Fruit fly (Drosophila melanogaster) whole organism, embryonic: ENCODE results near the gene CG12768.

Experiments used
- Adf1 ChIP-seq: fragments of 200-800 bp; sonication (Bioruptor generic); IDR thresholded peaks from 2 replicates; pipeline ENCODE4 v1.3.6; 2022; ENCODE audit warnings: missing biosample characterization, missing genetic modification characterization
- Awh ChIP-seq: fragments of 200-800 bp; sonication (Bioruptor generic); IDR thresholded peaks from 2 replicates; pipeline ENCODE4, ENCODE4 v1.3.6; 2022; ENCODE audit warnings: missing biosample characterization, missing genetic modification characterization
- BtbVII ChIP-seq: fragments of 200-800 bp; sonication (Bioruptor generic); optimal IDR thresholded peaks from 3 replicates; lab custom pipeline; 2017; ENCODE audit warnings: missing biosample characterization, mild to moderate bottlenecking, missing genetic modification characterization
- CG10654 ChIP-seq: fragments of 200-800 bp; sonication (Bioruptor generic); optimal IDR thresholded peaks from 2 replicates; lab custom pipeline; 2016; ENCODE audit warnings: missing biosample characterization, missing genetic modification characterization
- CG11560 ChIP-seq: fragments of 200-800 bp; sonication (Bioruptor generic); IDR thresholded peaks from 3 replicates; pipeline ENCODE4 v1.3.6; 2022; ENCODE audit warnings: missing biosample characterization, missing genetic modification characterization
- CG12299 ChIP-seq: fragments of 200-800 bp; sonication (Bioruptor generic); optimal IDR thresholded peaks from 2 replicates; lab custom pipeline; 2018; ENCODE audit warnings: missing biosample characterization, mild to moderate bottlenecking, missing genetic modification characterization
- CG12769 ChIP-seq: fragments of 200-800 bp; sonication (Bioruptor generic); optimal IDR thresholded peaks from 2 replicates; lab custom pipeline; 2019; ENCODE audit warnings: missing biosample characterization, mild to moderate bottlenecking, missing genetic modification characterization, moderate library complexity
- CG14860 ChIP-seq: fragments of 200-800 bp; sonication (Bioruptor generic); IDR thresholded peaks from 3 replicates; pipeline ENCODE4 v1.3.6; 2022; ENCODE audit warnings: missing biosample characterization, missing genetic modification characterization; ENCODE audit not compliant: partially characterized antibody
- CG15601 ChIP-seq: fragments of 200-800 bp; sonication (Bioruptor generic); optimal IDR thresholded peaks from 3 replicates; lab custom pipeline; 2019; ENCODE audit warnings: missing biosample characterization, mild to moderate bottlenecking, missing genetic modification characterization, moderate library complexity
- CG17802 ChIP-seq: fragments of 200-800 bp; sonication (Bioruptor generic); optimal IDR thresholded peaks from 2 replicates; lab custom pipeline; 2018; ENCODE audit warnings: missing biosample characterization, mild to moderate bottlenecking, missing genetic modification characterization, moderate library complexity
- CG18262 ChIP-seq: fragments of 200-800 bp; optimal IDR thresholded peaks from 3 replicates; lab custom pipeline; 2019; ENCODE audit warnings: missing biosample characterization, mild to moderate bottlenecking, missing genetic modification characterization, moderate library complexity
- CG2875 ChIP-seq: fragments of 200-800 bp; sonication (Bioruptor generic); optimal IDR thresholded peaks from 2 replicates; lab custom pipeline; 2017; ENCODE audit warnings: missing biosample characterization, mild to moderate bottlenecking, missing genetic modification characterization, missing genetic modification reagents
- CG31224 ChIP-seq: fragments of 200-800 bp; sonication (Bioruptor generic); IDR thresholded peaks from 2 replicates; pipeline ENCODE4 v1.3.6; 2022; ENCODE audit warnings: missing biosample characterization, missing genetic modification characterization
- CG31365 ChIP-seq: fragments of 200-800 bp; sonication (Bioruptor generic); optimal IDR thresholded peaks from 2 replicates; lab custom pipeline; 2018; ENCODE audit warnings: missing biosample characterization, mild to moderate bottlenecking, missing genetic modification characterization
- CG32772 ChIP-seq: fragments of 200-800 bp; sonication (Bioruptor generic); IDR thresholded peaks from 2 replicates; pipeline ENCODE4 v1.3.6; 2022; ENCODE audit warnings: missing biosample characterization, missing genetic modification characterization
- CG3281 ChIP-seq: fragments of 200-800 bp; sonication (Bioruptor generic); optimal IDR thresholded peaks from 3 replicates; lab custom pipeline; 2017; ENCODE audit warnings: missing biosample characterization, mild to moderate bottlenecking, missing genetic modification characterization
- CG42726 ChIP-seq: fragments of 200-800 bp; sonication (Bioruptor generic); IDR thresholded peaks from 2 replicates; pipeline ENCODE4 v1.3.6; 2022; ENCODE audit warnings: missing biosample characterization, missing genetic modification characterization; ENCODE audit not compliant: partially characterized antibody
- CG4730 ChIP-seq: fragments of 200-800 bp; sonication (Bioruptor generic); IDR thresholded peaks from 2 replicates; pipeline ENCODE4 v1.3.6; 2022; ENCODE audit warnings: missing biosample characterization, missing genetic modification characterization
- CG6272 ChIP-seq: fragments of 200-800 bp; sonication (Bioruptor generic); IDR thresholded peaks from 2 replicates; pipeline ENCODE4 v1.3.6; 2022; ENCODE audit warnings: missing biosample characterization, missing genetic modification characterization
- CG7271 ChIP-seq: fragments of 200-800 bp; sonication (Bioruptor generic); optimal IDR thresholded peaks from 2 replicates; lab custom pipeline; 2018; ENCODE audit warnings: missing biosample characterization, mild to moderate bottlenecking, missing genetic modification characterization, moderate library complexity
- CG7987 ChIP-seq: fragments of 200-800 bp; sonication (Bioruptor generic); optimal IDR thresholded peaks from 2 replicates; lab custom pipeline; 2018; ENCODE audit warnings: missing biosample characterization, mild to moderate bottlenecking, missing genetic modification characterization, moderate library complexity
- CG8281 ChIP-seq: fragments of 200-800 bp; sonication (Bioruptor generic); optimal IDR thresholded peaks from 2 replicates; lab custom pipeline; 2018; ENCODE audit warnings: missing biosample characterization, mild to moderate bottlenecking, missing genetic modification characterization, moderate library complexity
- CG8478 ChIP-seq: fragments of >200 bp; optimal IDR thresholded peaks from 2 replicates; lab custom pipeline; 2018
- Deaf1 ChIP-seq: fragments of 200-800 bp; optimal IDR thresholded peaks from 3 replicates; lab custom pipeline; 2019; ENCODE audit warnings: missing biosample characterization, mild to moderate bottlenecking, missing genetic modification characterization, moderate library complexity
- Ets65A ChIP-seq: fragments of 200-800 bp; sonication (Bioruptor generic); peaks from one replicate; lab custom pipeline; 2016; ENCODE audit warnings: missing biosample characterization, missing genetic modification characterization
- Ets97D ChIP-seq: fragments of 200-800 bp; sonication (Bioruptor generic); optimal IDR thresholded peaks from 3 replicates; lab custom pipeline; 2016; ENCODE audit warnings: missing biosample characterization, missing genetic modification characterization
- Fer1 ChIP-seq: fragments of 200-800 bp; sonication (Bioruptor generic); optimal IDR thresholded peaks from 2 replicates; lab custom pipeline; 2017; ENCODE audit warnings: missing biosample characterization, mild to moderate bottlenecking, missing genetic modification characterization
- Hand ChIP-seq: fragments of 200-800 bp; sonication (Bioruptor generic); optimal IDR thresholded peaks from 2 replicates; lab custom pipeline; 2017; ENCODE audit warnings: mild to moderate bottlenecking, missing biosample characterization, missing genetic modification reagents, missing genetic modification characterization
- Hr39 ChIP-seq: fragments of >200 bp; optimal IDR thresholded peaks from 2 replicates; lab custom pipeline; 2017
- MBD-R2 ChIP-seq: fragments of 200-800 bp; sonication (Bioruptor generic); IDR thresholded peaks from 2 replicates; pipeline ENCODE4 v1.3.6; 2022; ENCODE audit warnings: missing biosample characterization, missing genetic modification characterization
- NK7.1 ChIP-seq: fragments of 200-800 bp; sonication (Bioruptor generic); optimal IDR thresholded peaks from 3 replicates; lab custom pipeline; 2016; ENCODE audit warnings: missing biosample characterization, missing genetic modification characterization
- Usf ChIP-seq: fragments of 200-800 bp; sonication (Bioruptor generic); optimal IDR thresholded peaks from 2 replicates; lab custom pipeline; 2017; ENCODE audit warnings: missing genotype, missing biosample characterization, missing genetic modification characterization
- ci ChIP-seq: fragments of 200-800 bp; sonication (Bioruptor generic); IDR thresholded peaks from 3 replicates; pipeline ENCODE4 v1.3.6; 2022; ENCODE audit warnings: missing biosample characterization, missing genetic modification characterization
- cwo ChIP-seq: fragments of 200-800 bp; sonication (Bioruptor generic); optimal IDR thresholded peaks from 3 replicates; lab custom pipeline; 2017; ENCODE audit warnings: missing biosample characterization, missing genetic modification characterization, mild to moderate bottlenecking, moderate library complexity, missing genetic modification reagents
- exex ChIP-seq: fragments of 200-800 bp; sonication (Bioruptor generic); optimal IDR thresholded peaks from 4 replicates; lab custom pipeline; 2018; ENCODE audit warnings: missing biosample characterization, mild to moderate bottlenecking, missing genetic modification characterization, moderate library complexity
- gem ChIP-seq: fragments of 200-800 bp; sonication (Bioruptor generic); optimal IDR thresholded peaks from 2 replicates; lab custom pipeline; 2019; ENCODE audit warnings: missing biosample characterization, mild to moderate bottlenecking, missing genetic modification characterization, moderate library complexity
- gt ChIP-seq: fragments of 200-800 bp; sonication (Bioruptor generic); IDR thresholded peaks from 2 replicates; pipeline ENCODE4 v1.3.6; 2022; ENCODE audit warnings: missing biosample characterization, missing genetic modification characterization
- kay ChIP-seq: fragments of 200-800 bp; sonication (Bioruptor generic); optimal IDR thresholded peaks from 2 replicates; lab custom pipeline; 2016; ENCODE audit warnings: missing biosample characterization, missing genetic modification characterization
- lab ChIP-seq: fragments of 200-800 bp; sonication (Bioruptor generic); optimal IDR thresholded peaks from 3 replicates; lab custom pipeline; 2017; ENCODE audit warnings: missing biosample characterization, missing genetic modification characterization, mild to moderate bottlenecking, moderate library complexity, missing genetic modification reagents
- lov ChIP-seq, 2 experiments: fragments of 200-800 bp in 1 of 2; fragments of >200 bp in 1 of 2; sonication (Bioruptor generic) in 1 of 2; IDR thresholded peaks in 1 of 2; optimal IDR thresholded peaks in 1 of 2; 2 replicates in 1 of 2; 3 replicates in 1 of 2; pipeline versions ENCODE4 v1.3.6 to Lab custom; 2017 to 2022; ENCODE audit warnings: missing biosample characterization in 1 of 2, missing genetic modification characterization in 1 of 2
- odd ChIP-seq: fragments of 200-800 bp; sonication (Bioruptor generic); optimal IDR thresholded peaks from 2 replicates; lab custom pipeline; 2017; ENCODE audit warnings: missing biosample characterization, mild to moderate bottlenecking, missing genetic modification characterization
- otp ChIP-seq: fragments of 200-800 bp; sonication (Bioruptor generic); IDR thresholded peaks from 3 replicates; pipeline ENCODE4, ENCODE4 v1.3.6; 2022; ENCODE audit warnings: missing biosample characterization, missing genetic modification characterization
- ranshi ChIP-seq: fragments of 200-800 bp; sonication (Bioruptor generic); IDR thresholded peaks from 2 replicates; pipeline ENCODE4 v1.3.6; 2022; ENCODE audit warnings: missing biosample characterization, missing genetic modification characterization
- sd ChIP-seq: fragments of 200-800 bp; sonication (Bioruptor generic); optimal IDR thresholded peaks from 3 replicates; lab custom pipeline; 2018; ENCODE audit warnings: missing biosample characterization, mild to moderate bottlenecking, missing genetic modification characterization, moderate library complexity
- sr ChIP-seq: fragments of 200-800 bp; sonication (Bioruptor generic); IDR thresholded peaks from 3 replicates; pipeline ENCODE4 v1.3.6; 2022; ENCODE audit warnings: missing biosample characterization, missing genetic modification characterization
- stc ChIP-seq: fragments of 200-800 bp; sonication (Bioruptor generic); IDR thresholded peaks from 2 replicates; pipeline ENCODE4 v1.3.6; 2022; ENCODE audit warnings: missing biosample characterization, missing genetic modification characterization
- sug ChIP-seq: fragments of 200-800 bp; optimal IDR thresholded peaks from 2 replicates; lab custom pipeline; 2019; ENCODE audit warnings: missing biosample characterization, mild to moderate bottlenecking, missing genetic modification characterization, moderate library complexity
- tup ChIP-seq: fragments of 200-800 bp; sonication (Bioruptor generic); optimal IDR thresholded peaks from 2 replicates; lab custom pipeline; 2016; ENCODE audit warnings: missing biosample characterization, mild to moderate bottlenecking, missing genetic modification characterization, moderate library complexity

The CG12768 gene

DNA sequence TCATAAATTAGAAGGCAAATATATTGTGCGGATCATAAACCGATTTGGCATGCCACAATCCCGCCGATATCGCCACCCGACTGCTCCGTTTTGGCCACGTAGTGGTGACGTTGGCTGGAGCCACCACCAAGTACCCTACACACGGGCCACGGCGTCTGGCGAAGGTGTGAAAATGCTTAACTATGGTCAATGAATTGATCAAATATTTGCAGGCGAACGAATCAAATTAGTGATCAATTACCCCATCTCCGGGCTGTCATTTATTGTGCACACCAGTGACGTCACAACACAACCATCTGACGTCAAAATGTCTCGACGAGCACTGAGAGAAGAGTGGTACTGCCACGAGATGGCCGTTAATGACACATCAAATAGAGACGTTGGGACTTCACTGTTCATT is 22.6 kb upstream of the CG12768 start:
- TF ChIP-seq ci (GFP tag; lab: Robert Waterston, UW): 0 out of 3 replicates have a peak, but pooled peaks have one; percentile 22
- 0 out of 2 replicates have a peak, but pooled peaks have one; percentile 8 for TF ChIP-seq CG42726 (GFP tag; lab: Robert Waterston, UW)
- TF ChIP-seq lov (optimal IDR thresholded peaks at IDR 0.05; lab: Kevin White, UChicago): no peak
- no peak for TF ChIP-seq lov (GFP tag; IDR thresholded peaks at IDR 0.05; lab: Robert Waterston, UW)
- TF ChIP-seq lab (GFP tag; lab: Kevin White, UChicago): peak; percentile 1
- peak; percentile 27 for TF ChIP-seq exex
- TF ChIP-seq BtbVII: peak; percentile 16
- no peak for TF ChIP-seq CG15601 (tag; lab: Kevin White, UChicago)
- 0 out of 2 replicates have a peak, but pooled peaks have one; percentile 20 for TF ChIP-seq CG31224 (GFP tag; lab: Robert Waterston, UW)
- peak; percentile 66; the same call in 1 of the 3 replicates for TF ChIP-seq otp (GFP tag; lab: Robert Waterston, UW)
- TF ChIP-seq sug (tag; lab: Kevin White, UChicago): peak; percentile 16

- TF ChIP-seq CG12299 (tag; lab: Kevin White, UChicago) (peak; percentile 24), Deaf1 (tag; lab: Kevin White, UChicago) (peak; percentile 68), CG18262 (tag; lab: Kevin White, UChicago) (no peak), Ets97D (GFP tag; lab: Kevin White, UChicago) (no peak), Usf (GFP tag; lab: Kevin White, UChicago) (no peak), Fer1 (GFP tag; lab: Kevin White, UChicago) (peak; percentile 16), gem (tag; lab: Kevin White, UChicago) (peak; percentile 29), ranshi (GFP tag; lab: Robert Waterston, UW) (no peak), CG3281 (GFP tag; lab: Kevin White, UChicago) (peak; percentile 24), CG8281 (no peak), Ets65A (GFP tag; lab: Kevin White, UChicago) (no peak), CG7271 (tag; lab: Kevin White, UChicago) (no peak), Hr39 (lab: Kevin White, UChicago) (no peak), CG2875 (GFP tag; lab: Kevin White, UChicago) (no peak), exex (peak; percentile 54), MBD-R2 (GFP tag; lab: Robert Waterston, UW) (no peak), Adf1 (peak; percentile 12; the same call in 1 of the 2 replicates), CG4730 (GFP tag; lab: Robert Waterston, UW) (no peak), cwo (peak; percentile 43), sr (GFP tag; lab: Robert Waterston, UW) (peak; percentile 54; the same call in 2 of the 3 replicates), gt (no peak), CG7987 (GFP tag; lab: Kevin White, UChicago) (no peak), CG32772 (GFP tag; lab: Robert Waterston, UW) (no peak), Awh (GFP tag; lab: Robert Waterston, UW) (0 out of 2 replicates have a peak, but pooled peaks have one; percentile 10), kay (GFP tag; lab: Kevin White, UChicago) (no peak), NK7.1 (no peak), tup (GFP tag; lab: Kevin White, UChicago) (no peak), BtbVII (peak; percentile 22), CG11560 (tag; lab: Robert Waterston, UW) (no peak), Hand (GFP tag; lab: Kevin White, UChicago) (peak; percentile 17), CG31365 (tag; lab: Kevin White, UChicago) (no peak), CG10654 (GFP tag; lab: Kevin White, UChicago) (no peak), sug (tag; lab: Kevin White, UChicago) (peak; percentile 36), stc (no peak), odd (GFP tag; lab: Kevin White, UChicago) (no peak), CG12769 (tag; lab: Kevin White, UChicago) (peak; percentile 70), sd (tag; lab: Kevin White, UChicago) (peak; percentile 97), CG17802 (tag; lab: Kevin White, UChicago) (peak; percentile 30), CG8478 (lab: Kevin White, UChicago) (no peak), CG14860 (GFP tag; lab: Robert Waterston, UW) (no peak), CG6272 (GFP tag; lab: Robert Waterston, UW) (no peak)
These were observed 21.6 kb upstream of the CG12768 start for dm6 chr3L:22888591-22889258.
